Fruit fly (Drosophila melanogaster) Kc167 (cell line): ENCODE data around the gene CG13005.

ENCODE experiments used
- Myc ChIP-seq: fragments of >200 bp; optimal IDR thresholded peaks from 2 replicates; lab custom pipeline; 2017; ENCODE audit warnings: missing external identifiers
- Sin3A ChIP-seq: fragments of >200 bp; optimal IDR thresholded peaks from 2 replicates; lab custom pipeline; 2018; ENCODE audit warnings: missing external identifiers
- h ChIP-seq: fragments of >200 bp; optimal IDR thresholded peaks from 3 replicates; lab custom pipeline; 2018; ENCODE audit warnings: missing external identifiers
- insv ChIP-seq: fragments of >200 bp; optimal IDR thresholded peaks from 3 replicates; lab custom pipeline; 2018; ENCODE audit warnings: missing external identifiers
- psq ChIP-seq: fragments of >200 bp; optimal IDR thresholded peaks from 2 replicates; lab custom pipeline; 2017; ENCODE audit warnings: missing external identifiers
- ttk ChIP-seq: sonication (Bioruptor generic); optimal IDR thresholded peaks from 2 replicates; lab custom pipeline; 2017; ENCODE audit warnings: missing external identifiers

- TF ChIP-seq h = no peak
- TF ChIP-seq psq (lab: Kevin White, UChicago) = no peak
- TF ChIP-seq Sin3A = no peak
- no peak for TF ChIP-seq ttk
- no peak for TF ChIP-seq insv (lab: Kevin White, UChicago)
- TF ChIP-seq Myc (lab: Kevin White, UChicago) = no peak
Observed at dm6 chrX:16798166-16798565, 5.3 kb upstream of the CG13005 start.
